Fruit fly (Drosophila melanogaster) S2 (cell line): ENCODE data around the gene Spn27A.
A peak's percentile ranks its signal among the peaks of the same experiment; 100 is the strongest.

Experiments
- CG8478 ChIP-seq: fragments of >200 bp; optimal IDR thresholded peaks from 2 replicates; lab custom pipeline; 2018
- CTCF ChIP-seq, 2 experiments: fragments of >200 bp; optimal IDR thresholded peaks; 2 replicates each; lab custom pipeline; 2018

Gene Spn27A

DNA sequence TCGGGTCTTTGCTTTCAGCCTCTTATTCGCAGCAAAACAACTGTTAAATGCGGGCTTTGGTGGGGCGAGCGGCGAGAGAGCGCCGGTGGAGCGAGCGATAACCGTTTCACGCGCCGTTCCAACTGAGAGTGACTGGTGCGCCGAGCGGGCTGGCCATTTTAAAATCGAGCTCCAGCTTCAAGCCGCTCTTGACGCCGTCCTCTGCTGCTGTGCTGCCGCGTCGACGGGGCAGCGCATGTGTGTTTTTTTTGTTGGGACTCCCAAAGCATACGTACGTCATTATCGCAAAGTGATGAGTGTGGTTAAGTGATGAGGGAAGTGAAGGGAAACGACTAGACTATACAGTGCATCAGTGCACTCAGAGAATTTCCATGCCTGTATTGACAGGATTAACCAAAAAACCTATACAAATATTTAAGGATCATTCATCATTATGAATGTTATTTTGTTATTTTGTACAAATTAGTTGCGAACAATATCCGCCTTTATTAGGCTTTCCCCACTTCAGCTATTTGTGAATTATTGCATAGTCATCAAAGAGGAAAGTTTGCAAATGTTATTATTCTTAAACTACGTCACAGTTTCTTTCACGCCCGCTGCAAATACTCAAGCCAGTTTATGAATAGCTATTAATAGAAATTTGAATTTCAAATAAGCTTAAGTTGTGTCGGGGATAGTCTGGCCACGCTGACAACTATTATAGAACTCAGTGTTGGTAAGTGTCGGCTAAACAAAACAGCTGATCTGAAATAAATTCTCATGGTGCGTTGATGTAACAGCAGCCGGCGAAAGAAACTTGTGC is at the start of gene Spn27A:
TSS of gene Spn27A (minus strand) at position 137 of the 802 bp plus-strand sequence.
- TF ChIP-seq CG8478 (lab: Kevin White, UChicago) = no peak
- no peak for TF ChIP-seq CTCF (optimal IDR thresholded peaks at IDR 0.05; lab: Kevin White, UChicago)

dm6 chr2L:6721710-6722109 is 48.6 kb upstream of the Spn27A start:
- no peak for TF ChIP-seq CTCF (optimal IDR thresholded peaks at IDR 0.05; lab: Kevin White, UChicago)
- TF ChIP-seq CG8478 (lab: Kevin White, UChicago) = no peak

DNA sequence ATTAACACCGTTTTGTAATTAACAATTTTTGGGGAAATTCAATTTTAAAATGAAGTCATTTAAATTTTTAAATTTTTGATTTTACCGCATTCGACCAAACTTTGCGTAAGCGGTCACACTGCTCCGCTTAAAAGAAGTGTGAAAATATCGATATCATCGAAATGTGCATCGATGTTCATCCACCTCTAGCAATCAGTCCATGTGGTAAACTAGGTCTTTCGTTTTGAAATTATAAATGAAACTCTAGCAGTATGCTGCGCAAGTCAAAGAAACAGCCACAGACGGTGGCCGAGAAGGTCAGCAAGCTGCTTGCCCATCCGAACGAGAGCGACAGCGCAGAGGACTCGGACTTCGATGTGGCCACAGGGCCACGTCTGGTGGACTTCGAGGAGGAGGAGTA is 44.3 kb upstream of the Spn27A start, which contains the start of gene Aatf:
TSS of gene Aatf (plus strand) at position 166 of the 400 bp plus-strand sequence.
- no peak for TF ChIP-seq CG8478 (lab: Kevin White, UChicago)
- TF ChIP-seq CTCF (optimal IDR thresholded peaks at IDR 0.05; lab: Kevin White, UChicago) = peak in 1 of 2 experiments; percentile 23

dm6 chr2L:6716921-6717320 is 43.8 kb upstream of the Spn27A start:
- TF ChIP-seq CTCF (optimal IDR thresholded peaks at IDR 0.05; lab: Kevin White, UChicago) (no peak), CG8478 (lab: Kevin White, UChicago) (no peak)

DNA sequence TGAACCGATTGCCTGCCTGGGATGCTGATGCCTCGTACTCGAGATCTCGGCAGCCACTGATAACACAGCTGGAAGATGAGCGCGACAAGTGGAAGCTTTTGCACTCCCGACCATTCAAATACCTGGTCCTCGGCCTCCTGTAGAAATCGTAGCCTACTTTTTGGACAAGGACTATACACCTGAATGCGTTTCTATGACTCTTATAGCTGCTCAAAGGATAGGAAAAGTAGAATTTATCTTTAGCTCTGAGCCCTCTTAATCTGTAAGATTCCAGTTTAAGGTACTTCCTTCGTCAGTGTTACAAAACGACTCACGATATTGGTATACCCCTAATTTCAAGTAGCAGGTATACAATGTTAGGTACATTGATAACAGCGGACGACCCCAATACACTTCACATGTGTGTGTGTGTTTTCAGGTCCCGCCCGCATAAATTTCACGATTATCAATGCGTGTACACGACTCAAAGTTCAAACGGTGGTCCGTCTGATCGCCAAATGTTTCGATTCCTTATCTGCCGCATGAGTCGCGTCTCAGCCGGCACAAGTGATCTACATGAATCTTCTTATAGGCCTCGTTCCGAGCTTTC is 43.1 kb upstream of the Spn27A start, which contains the start of gene AkhR:
TSS of gene AkhR (minus strand) at position 5 of the 589 bp plus-strand sequence.
- TF ChIP-seq CG8478 (lab: Kevin White, UChicago) = no peak

DNA sequence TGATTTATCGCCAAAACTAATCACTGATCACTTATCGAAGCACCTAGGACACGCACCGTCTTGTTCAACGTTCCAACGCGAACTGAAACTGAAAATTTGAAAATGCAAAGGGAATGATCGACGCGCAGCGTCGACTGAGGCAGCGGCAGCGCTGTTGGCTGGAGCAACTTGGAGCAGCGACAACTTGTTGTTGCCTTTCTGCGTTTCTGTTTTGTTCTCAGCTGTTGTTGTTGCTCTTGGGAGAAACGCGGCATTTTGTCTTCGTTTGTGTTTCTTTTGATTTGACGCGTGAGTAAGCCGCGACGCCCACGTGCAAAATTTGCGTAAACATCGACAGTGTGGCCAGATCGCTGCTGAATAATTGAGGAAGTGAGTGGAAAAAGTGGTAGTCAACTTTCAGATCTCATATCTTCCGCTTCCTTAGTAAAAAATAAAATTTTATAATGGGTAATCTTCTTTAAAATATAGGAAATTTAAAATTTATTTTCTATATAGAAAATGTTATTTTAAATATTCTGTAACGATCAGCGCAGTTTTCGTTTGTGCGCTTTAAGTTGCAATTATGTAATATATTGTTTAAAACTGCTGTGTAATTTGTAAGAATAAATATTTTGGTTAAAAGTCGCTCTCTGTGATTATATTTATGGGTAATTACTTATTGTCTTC is 36.0 kb upstream of the Spn27A start, which contains the start of gene Tsp:
TSS of gene Tsp (minus strand) at position 90 of the 666 bp plus-strand sequence.
- TF ChIP-seq CTCF (optimal IDR thresholded peaks at IDR 0.05; lab: Kevin White, UChicago) = no peak
- TF ChIP-seq CG8478 (lab: Kevin White, UChicago) = no peak

DNA sequence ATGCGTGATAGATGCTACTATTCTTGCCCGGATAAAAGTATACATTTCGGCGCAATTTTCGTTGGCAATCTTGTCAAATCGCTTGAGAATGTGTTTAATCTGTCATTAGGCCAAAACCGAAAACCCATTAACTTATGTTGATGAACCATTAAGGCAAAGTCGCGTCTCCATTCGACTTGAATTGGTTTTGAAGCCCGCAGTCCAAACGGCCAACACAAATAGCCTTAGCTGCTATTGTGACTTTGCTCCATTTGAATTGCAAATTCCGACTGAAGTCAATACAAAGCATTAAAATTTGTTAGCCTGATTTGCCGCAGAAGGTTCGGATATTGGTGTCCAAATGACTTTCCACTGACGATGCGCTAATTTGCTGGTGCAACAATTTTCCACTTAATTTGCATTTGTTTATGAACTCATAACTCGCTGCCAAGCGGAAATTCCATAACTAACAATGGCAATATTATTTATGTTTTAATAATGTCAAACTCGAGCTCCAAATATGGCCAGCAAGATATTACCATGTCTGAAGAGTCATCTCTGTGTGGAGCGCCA is 33.3 kb upstream of the Spn27A start:
- TF ChIP-seq CTCF (optimal IDR thresholded peaks at IDR 0.05; lab: Kevin White, UChicago) (no peak), CG8478 (lab: Kevin White, UChicago) (no peak)

- TF ChIP-seq CTCF (optimal IDR thresholded peaks at IDR 0.05; lab: Kevin White, UChicago) = no peak
- TF ChIP-seq CG8478 (lab: Kevin White, UChicago) = no peak
Observed at dm6 chr2L:6705081-6705480, 31.9 kb upstream of the Spn27A start.

dm6 chr2L:6701409-6702199 is 28.5 kb upstream of the Spn27A start:
- TF ChIP-seq CTCF (optimal IDR thresholded peaks at IDR 0.05; lab: Kevin White, UChicago) (no peak), CG8478 (lab: Kevin White, UChicago) (no peak)

- TF ChIP-seq CTCF (optimal IDR thresholded peaks at IDR 0.05; lab: Kevin White, UChicago) (no peak), CG8478 (lab: Kevin White, UChicago) (no peak)
Observed at dm6 chr2L:6700742-6701141, 27.6 kb upstream of the Spn27A start.

DNA sequence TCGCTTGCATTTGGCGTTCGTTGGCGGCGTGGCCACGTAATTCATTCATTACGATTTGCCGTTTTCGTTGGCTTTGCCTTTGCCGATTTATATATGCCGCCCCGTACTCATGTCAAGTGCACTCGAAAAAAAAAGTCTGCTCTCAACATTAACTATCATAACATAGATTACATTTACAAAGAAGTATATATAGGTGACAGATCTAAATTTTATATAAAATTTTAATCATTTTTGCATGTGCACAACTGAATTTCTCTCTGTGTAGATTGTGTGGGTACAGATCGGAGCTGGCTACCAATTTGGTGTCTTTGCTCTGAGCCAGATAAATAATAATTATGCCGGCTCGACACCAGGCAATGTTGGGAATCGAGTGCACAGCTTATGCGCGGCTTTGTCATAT is 25.2 kb upstream of the Spn27A start:
- TF ChIP-seq CTCF (optimal IDR thresholded peaks at IDR 0.05; lab: Kevin White, UChicago) = no peak
- TF ChIP-seq CG8478 (lab: Kevin White, UChicago) = no peak

DNA sequence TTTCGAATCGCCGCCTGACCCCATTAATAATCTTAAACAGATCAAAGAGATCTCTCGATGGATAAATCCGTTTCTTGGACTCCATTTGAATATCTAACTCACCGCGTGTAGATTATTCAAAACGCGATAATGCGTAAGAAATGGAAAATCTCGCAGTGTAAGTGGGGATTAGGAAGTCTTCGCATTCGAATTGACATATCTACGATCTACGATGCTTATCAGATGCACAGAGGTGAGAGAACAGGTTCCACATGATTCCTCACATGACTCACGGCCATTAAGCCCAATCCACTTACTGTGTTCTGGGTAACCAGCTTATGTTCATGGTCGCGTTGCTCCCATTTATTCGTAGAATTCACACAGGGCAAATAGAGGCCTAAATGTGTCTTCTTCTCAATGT is 23.1 kb upstream of the Spn27A start:
- TF ChIP-seq CTCF (optimal IDR thresholded peaks at IDR 0.05; lab: Kevin White, UChicago) = no peak

- TF ChIP-seq CTCF (optimal IDR thresholded peaks at IDR 0.05; lab: Kevin White, UChicago) = no peak
- TF ChIP-seq CG8478 (lab: Kevin White, UChicago) = no peak
Observed at dm6 chr2L:6693794-6694254, 20.7 kb upstream of the Spn27A start.

DNA sequence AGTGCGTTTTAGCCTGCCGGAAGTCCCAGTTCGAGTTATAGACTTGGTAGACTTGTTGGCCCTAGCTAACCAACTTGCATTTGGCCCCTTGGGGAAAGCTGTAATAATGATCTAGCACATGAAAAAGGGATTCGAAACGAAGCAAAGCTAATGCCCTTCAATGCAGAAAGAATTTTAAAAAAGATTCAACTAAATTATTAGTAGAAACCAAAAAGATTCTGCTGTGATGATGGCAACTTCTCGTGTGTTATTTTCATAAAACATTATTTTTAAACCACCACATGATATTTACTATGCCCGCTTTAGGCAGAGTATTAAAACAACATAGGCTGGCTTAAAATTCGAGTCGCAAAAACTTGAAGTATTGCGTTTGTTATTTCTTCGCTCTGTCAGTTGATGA is 18.9 kb upstream of the Spn27A start:
- TF ChIP-seq CTCF (optimal IDR thresholded peaks at IDR 0.05; lab: Kevin White, UChicago) (no peak), CG8478 (lab: Kevin White, UChicago) (no peak)
